Fruit fly (Drosophila melanogaster) S2 (cell line): Measurements from ENCODE around the gene Jhbp12.
A peak's percentile ranks its signal among the peaks of the same experiment; 100 is the strongest.

Source experiments
- CG8478 ChIP-seq: fragments of >200 bp; optimal IDR thresholded peaks from 2 replicates; lab custom pipeline; 2018
- CTCF ChIP-seq, 2 experiments: fragments of >200 bp; optimal IDR thresholded peaks; 2 replicates each; lab custom pipeline; 2018

Gene Jhbp12

DNA sequence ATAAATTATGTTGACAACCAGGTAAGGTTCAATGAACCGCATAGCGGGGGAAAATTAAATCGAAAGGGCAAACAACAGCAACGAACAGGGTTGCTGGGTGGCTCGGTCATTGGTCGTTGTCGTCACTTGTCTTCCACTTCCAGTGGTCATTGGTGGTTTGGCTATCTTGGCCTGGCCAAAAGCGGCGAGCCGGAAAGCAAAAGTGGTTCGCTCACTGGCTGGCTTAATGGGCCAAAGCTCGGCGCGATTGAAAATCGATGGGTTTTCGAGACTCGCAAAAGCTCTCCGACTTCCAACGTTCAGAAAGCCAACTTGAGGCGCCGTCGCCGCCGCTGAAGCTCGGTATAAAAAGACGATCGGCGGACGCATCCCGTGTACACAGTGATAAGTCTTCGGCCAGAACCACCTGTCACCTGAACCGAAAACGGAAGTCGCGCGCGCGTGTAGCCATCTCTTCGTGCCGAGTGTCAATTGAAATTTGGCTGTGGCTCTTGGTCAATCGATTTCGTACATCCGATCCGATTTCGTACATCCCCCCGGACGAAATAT lies at the start of gene Jhbp12:
TSS of gene Jhbp12 (plus strand) at position 369 of the 549 bp plus-strand sequence.
- TF ChIP-seq CTCF (optimal IDR thresholded peaks at IDR 0.05; lab: Kevin White, UChicago) (no peak), CG8478 (lab: Kevin White, UChicago) (no peak)

DNA sequence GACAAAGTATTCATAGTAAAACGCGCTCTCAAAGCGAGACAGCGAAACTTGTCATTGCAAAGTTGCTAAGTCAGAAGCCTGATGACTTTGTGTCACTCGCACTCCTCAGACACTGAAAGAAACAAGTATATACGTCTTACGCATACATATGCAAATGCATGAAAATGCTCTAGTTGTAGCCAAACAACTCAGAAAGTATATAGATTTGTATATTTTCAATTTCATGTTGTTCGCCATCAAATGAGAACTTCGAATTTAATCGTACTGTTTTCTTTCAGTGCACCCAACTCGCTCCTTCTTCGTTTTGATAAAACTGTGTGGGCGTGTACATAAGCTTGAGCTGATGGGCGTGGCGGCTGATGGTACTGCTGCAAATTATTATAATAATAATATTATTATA lies 43.6 kb upstream of the Jhbp12 start:
- TF ChIP-seq CTCF (optimal IDR thresholded peaks at IDR 0.05; lab: Kevin White, UChicago) (no peak), CG8478 (lab: Kevin White, UChicago) (no peak)

dm6 chr3R:24484990-24485478 lies 39.6 kb upstream of the Jhbp12 start, which contains the start of gene nAChRalpha2:
Gene nAChRalpha2, plus strand, starts transcription at chr3R:24485428.
- no peak for TF ChIP-seq CG8478 (lab: Kevin White, UChicago)
- TF ChIP-seq CTCF (optimal IDR thresholded peaks at IDR 0.05; lab: Kevin White, UChicago), result no peak

DNA sequence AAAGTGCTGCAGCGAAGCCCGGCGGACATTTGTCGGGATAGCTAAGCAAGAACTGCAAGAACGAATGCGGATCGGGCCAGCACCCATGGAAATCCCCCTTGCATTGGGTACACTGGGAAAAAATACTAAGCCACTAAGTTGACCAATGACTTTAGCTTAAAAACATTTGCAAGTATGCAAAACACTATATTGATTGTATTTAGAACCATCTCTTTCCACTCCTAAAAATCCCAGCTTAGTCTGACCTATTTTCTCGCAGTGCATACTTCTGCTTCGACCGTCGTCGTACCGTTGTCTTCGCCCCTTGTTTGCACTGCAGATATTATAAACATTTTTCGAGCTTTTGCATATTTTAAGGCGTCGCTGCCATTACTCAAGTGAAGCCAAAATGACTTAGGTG lies 28.5 kb upstream of the Jhbp12 start:
- no peak for TF ChIP-seq CG8478 (lab: Kevin White, UChicago)
- TF ChIP-seq CTCF (optimal IDR thresholded peaks at IDR 0.05; lab: Kevin White, UChicago), result no peak

dm6 chr3R:24503627-24504026 lies 21.0 kb upstream of the Jhbp12 start:
- TF ChIP-seq CG8478 (lab: Kevin White, UChicago) (no peak), CTCF (optimal IDR thresholded peaks at IDR 0.05; lab: Kevin White, UChicago) (peak; percentile 59 to 70)

DNA sequence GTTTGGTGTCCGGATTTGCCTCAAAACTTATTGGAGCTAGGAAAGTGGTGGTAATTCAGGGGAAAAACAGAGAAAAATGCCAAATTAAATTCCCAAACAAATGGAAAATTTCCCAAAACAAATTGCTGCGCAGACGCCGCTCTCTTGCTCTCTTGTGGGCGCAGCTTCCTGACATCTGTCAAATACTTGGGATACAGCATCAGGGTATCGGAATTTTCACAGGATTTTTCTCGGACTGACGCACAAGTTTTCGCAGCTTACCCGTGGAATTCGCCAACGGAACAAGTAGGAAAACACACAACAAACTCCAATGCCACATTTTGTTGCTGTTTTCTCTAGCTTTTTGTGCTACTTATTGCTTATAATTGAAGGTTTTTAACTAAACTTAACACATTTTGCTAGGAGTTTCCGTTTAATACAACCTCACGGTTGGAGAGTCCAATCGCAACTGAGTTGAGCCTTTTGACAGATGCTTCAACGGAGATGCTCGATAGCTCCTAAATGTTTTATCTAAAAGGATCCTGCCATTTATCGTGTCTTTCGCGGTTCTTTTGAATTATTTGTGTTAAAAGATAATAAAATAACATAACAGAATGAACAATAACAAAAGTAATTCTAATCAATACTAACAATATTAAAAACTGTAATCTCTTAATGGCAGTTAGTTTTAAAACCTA lies 9.8 kb upstream of the Jhbp12 start, which contains the start of the genes nAChRbeta2 and DZIP1:
TSS of gene nAChRbeta2 (minus strand) at position 455 of the 677 bp plus-strand sequence.
TSS of gene DZIP1 (plus strand) at position 627 of the 677 bp plus-strand sequence.
- no peak for TF ChIP-seq CG8478 (lab: Kevin White, UChicago)
- no peak for TF ChIP-seq CTCF (optimal IDR thresholded peaks at IDR 0.05; lab: Kevin White, UChicago)

DNA sequence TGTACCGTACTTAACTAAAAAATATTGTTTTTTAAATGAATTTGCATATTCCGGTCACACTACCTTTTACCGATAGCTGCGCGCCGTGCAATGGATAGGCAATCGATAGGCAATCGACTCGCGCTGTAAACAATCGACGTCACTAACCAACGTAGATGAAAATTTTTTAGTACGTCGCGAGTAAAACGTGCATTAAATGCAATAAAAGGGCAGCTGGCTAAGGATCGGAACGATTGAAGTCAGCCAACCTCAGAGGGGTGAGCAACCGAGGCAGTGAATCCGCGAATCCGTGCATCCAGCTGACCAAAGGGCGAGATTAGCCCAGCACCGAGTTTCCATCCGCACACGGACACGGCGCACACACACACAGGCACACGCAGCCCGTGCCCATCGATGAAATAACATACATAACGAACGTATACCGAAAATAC lies 6.4 kb upstream of the Jhbp12 start, which contains the start of gene Pp1alpha-96A:
TSS of gene Pp1alpha-96A (plus strand) at position 121 of the 431 bp plus-strand sequence.
- TF ChIP-seq CG8478 (lab: Kevin White, UChicago) (no peak), CTCF (optimal IDR thresholded peaks at IDR 0.05; lab: Kevin White, UChicago) (no peak)

dm6 chr3R:24521313-24521712 lies 3.3 kb upstream of the Jhbp12 start:
- TF ChIP-seq CTCF (optimal IDR thresholded peaks at IDR 0.05; lab: Kevin White, UChicago) (no peak), CG8478 (lab: Kevin White, UChicago) (no peak)

- TF ChIP-seq CTCF (optimal IDR thresholded peaks at IDR 0.05; lab: Kevin White, UChicago) (no peak), CG8478 (lab: Kevin White, UChicago) (no peak)
These were observed 1.0 kb upstream of the Jhbp12 start, which contains the start of gene CG13622 for dm6 chr3R:24523578-24523977. Gene CG13622, minus strand, starts transcription at chr3R:24523678.

- TF ChIP-seq CG8478 (lab: Kevin White, UChicago), result no peak
- no peak for TF ChIP-seq CTCF (optimal IDR thresholded peaks at IDR 0.05; lab: Kevin White, UChicago)
These were observed 1.5 kb downstream of the Jhbp12 start for dm6 chr3R:24525983-24526661.

dm6 chr3R:24527845-24528244 lies 3.3 kb downstream of the Jhbp12 start, which contains the start of gene CG6607:
Gene CG6607, plus strand, starts transcription at chr3R:24528047.
- TF ChIP-seq CTCF (optimal IDR thresholded peaks at IDR 0.05; lab: Kevin White, UChicago) (no peak), CG8478 (lab: Kevin White, UChicago) (no peak)

- TF ChIP-seq CTCF (optimal IDR thresholded peaks at IDR 0.05; lab: Kevin White, UChicago) (no peak), CG8478 (lab: Kevin White, UChicago) (no peak)
These were observed 5.7 kb downstream of the Jhbp12 start, which contains the start of the genes CG13623 and ana1 for dm6 chr3R:24530328-24530727. Gene CG13623, minus strand, starts transcription at chr3R:24530558. Gene ana1, plus strand, starts transcription at chr3R:24530576.

DNA sequence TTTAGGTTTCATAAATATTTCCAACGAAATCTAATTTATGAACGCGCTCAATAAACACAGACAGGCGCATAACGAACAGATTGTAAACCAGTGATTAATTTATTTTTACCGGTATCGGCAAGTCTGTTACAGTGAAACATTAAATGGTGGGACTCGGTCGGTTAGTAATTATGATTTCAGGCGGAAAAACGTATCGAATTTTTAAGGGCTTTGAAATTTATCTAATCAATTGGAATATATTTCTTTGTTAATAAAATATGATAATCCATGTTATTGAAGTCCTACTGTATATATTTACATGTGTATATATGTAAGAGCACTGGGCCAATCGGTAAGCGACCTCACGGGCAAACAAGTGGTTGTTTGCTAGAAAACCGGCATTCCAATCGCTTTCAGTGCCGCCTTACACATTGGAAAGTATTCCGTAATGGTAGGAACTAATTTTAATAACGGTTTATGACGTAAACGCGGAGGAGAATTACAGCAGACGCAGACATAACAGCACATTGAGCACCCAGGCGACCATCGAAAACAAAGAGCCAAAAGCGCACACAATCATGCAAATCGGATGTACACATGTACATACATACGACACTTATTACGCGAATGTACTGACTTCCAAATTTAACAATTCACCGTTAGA lies 18.6 kb downstream of the Jhbp12 start:
- no peak for TF ChIP-seq CTCF (optimal IDR thresholded peaks at IDR 0.05; lab: Kevin White, UChicago)
- TF ChIP-seq CG8478 (lab: Kevin White, UChicago), result no peak

DNA sequence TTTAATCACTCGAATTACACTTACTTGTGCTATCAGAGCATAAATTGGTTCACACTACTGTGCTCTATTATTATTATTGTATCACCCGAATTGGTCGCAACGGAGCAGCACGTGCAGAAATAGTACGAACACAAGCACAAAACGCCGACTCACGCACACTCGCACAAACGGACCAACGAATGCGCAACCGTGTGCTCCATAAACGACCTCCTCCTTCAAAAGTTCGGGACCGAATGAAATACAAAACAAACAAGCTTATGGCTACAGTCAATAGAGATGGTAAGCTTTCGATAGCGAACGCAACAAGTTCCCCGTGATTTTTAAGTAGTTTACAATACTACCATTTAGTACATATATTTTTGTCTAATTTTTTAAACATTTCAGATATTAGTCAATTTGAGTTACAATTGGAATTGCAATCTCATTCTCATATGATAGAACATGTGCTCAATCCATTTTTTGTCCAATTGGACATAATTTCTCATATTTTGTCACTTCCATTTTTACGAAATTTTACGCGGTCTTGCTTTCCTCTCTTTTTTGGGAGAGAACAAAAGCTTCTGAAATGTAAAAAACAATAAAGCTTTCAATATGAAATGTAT lies 19.2 kb downstream of the Jhbp12 start, which contains the start of gene Cftr:
TSS of gene Cftr (minus strand) at position 239 of the 602 bp plus-strand sequence.
- TF ChIP-seq CTCF (optimal IDR thresholded peaks at IDR 0.05; lab: Kevin White, UChicago) (no peak), CG8478 (lab: Kevin White, UChicago) (no peak)
